Fruit fly (Drosophila melanogaster) whole organism, pupa: ENCODE results near the gene Kap-alpha3.

Experiments
- CG10348 ChIP-seq: fragments of 200-800 bp; sonication (Bioruptor generic); IDR thresholded peaks from 2 replicates; pipeline ENCODE4 v1.3.6; 2022; ENCODE audit warnings: missing biosample characterization, missing genetic modification characterization
- CG12605 ChIP-seq: fragments of 200-800 bp; sonication (Bioruptor generic); IDR thresholded peaks from 2 replicates; pipeline ENCODE4 v1.3.6; 2022; ENCODE audit warnings: missing biosample characterization, missing genetic modification characterization
- CG13204 ChIP-seq: fragments of 200-800 bp; sonication (Bioruptor generic); optimal IDR thresholded peaks from 2 replicates; lab custom pipeline; 2018; ENCODE audit warnings: missing biosample characterization, mild to moderate bottlenecking, missing genetic modification characterization, moderate library complexity
- CG14655 ChIP-seq: fragments of 200-800 bp; sonication (Bioruptor generic); optimal IDR thresholded peaks from 3 replicates; lab custom pipeline; 2017; ENCODE audit warnings: mild to moderate bottlenecking, missing biosample characterization, missing genetic modification reagents, missing genetic modification characterization
- CG15710 ChIP-seq: fragments of 200-800 bp; sonication (Bioruptor generic); optimal IDR thresholded peaks from 2 replicates; lab custom pipeline; 2018; ENCODE audit warnings: missing biosample characterization, mild to moderate bottlenecking, missing genetic modification characterization, moderate library complexity
- CG17806 ChIP-seq: fragments of 200-800 bp; sonication (Bioruptor generic); optimal IDR thresholded peaks from 2 replicates; lab custom pipeline; 2018; ENCODE audit warnings: missing biosample characterization, mild to moderate bottlenecking, missing genetic modification characterization, moderate library complexity
- CG32121 ChIP-seq: fragments of 200-800 bp; sonication (Bioruptor generic); IDR thresholded peaks from 2 replicates; pipeline ENCODE4 v1.3.6; 2022; ENCODE audit warnings: missing biosample characterization, missing genetic modification characterization
- CG34367 ChIP-seq: fragments of 200-800 bp; sonication (Bioruptor generic); optimal IDR thresholded peaks from 2 replicates; lab custom pipeline; 2018; ENCODE audit warnings: missing biosample characterization, mild to moderate bottlenecking, missing genetic modification characterization
- CG4496 ChIP-seq: fragments of 200-800 bp; sonication (Bioruptor generic); IDR thresholded peaks from 3 replicates; pipeline ENCODE4 v1.3.6; 2022; ENCODE audit warnings: missing biosample characterization, missing genetic modification characterization
- CG8159 ChIP-seq: fragments of 200-800 bp; sonication (Bioruptor generic); optimal IDR thresholded peaks from 3 replicates; lab custom pipeline; 2018; ENCODE audit warnings: missing biosample characterization, mild to moderate bottlenecking, missing genetic modification characterization, moderate library complexity
- CG8301 ChIP-seq: fragments of 200-800 bp; sonication (Bioruptor generic); optimal IDR thresholded peaks from 2 replicates; lab custom pipeline; 2018; ENCODE audit warnings: missing biosample characterization, mild to moderate bottlenecking, missing genetic modification characterization
- CG9948 ChIP-seq: fragments of 200-800 bp; sonication (Bioruptor generic); optimal IDR thresholded peaks from 2 replicates; lab custom pipeline; 2018; ENCODE audit warnings: missing biosample characterization, mild to moderate bottlenecking, missing genetic modification characterization, moderate library complexity
- D1 ChIP-seq: fragments of 200-800 bp; sonication (Bioruptor generic); optimal IDR thresholded peaks from 2 replicates; lab custom pipeline; 2018; ENCODE audit warnings: missing biosample characterization, mild to moderate bottlenecking, missing genetic modification characterization, moderate library complexity
- EcR ChIP-seq: fragments of 200-800 bp; sonication (Bioruptor generic); optimal IDR thresholded peaks from 3 replicates; lab custom pipeline; 2019; ENCODE audit warnings: missing biosample characterization, missing genetic modification characterization, mild to moderate bottlenecking, moderate library complexity, missing genetic modification reagents
- Ets98B ChIP-seq: fragments of 200-800 bp; sonication (Bioruptor generic); IDR thresholded peaks from 2 replicates; pipeline ENCODE4 v1.3.6; 2022; ENCODE audit warnings: missing biosample characterization, missing genetic modification characterization
- Pif1A ChIP-seq: fragments of 200-800 bp; sonication (Bioruptor generic); optimal IDR thresholded peaks from 3 replicates; lab custom pipeline; 2016; ENCODE audit warnings: missing biosample characterization, missing genetic modification characterization
- Pif1B ChIP-seq: fragments of 200-800 bp; sonication (Bioruptor generic); optimal IDR thresholded peaks from 3 replicates; lab custom pipeline; 2016; ENCODE audit warnings: missing biosample characterization, missing genetic modification characterization
- Snoo ChIP-seq: fragments of 200-800 bp; sonication (Bioruptor generic); optimal IDR thresholded peaks from 3 replicates; lab custom pipeline; 2017; ENCODE audit warnings: missing biosample characterization, mild to moderate bottlenecking, missing genetic modification characterization, inconsistent platforms
- fd96Ca ChIP-seq: fragments of 200-800 bp; sonication (Bioruptor generic); IDR thresholded peaks from 3 replicates; pipeline ENCODE4 v1.3.6; 2022; ENCODE audit warnings: missing biosample characterization, missing genetic modification characterization
- gl ChIP-seq: fragments of 200-800 bp; sonication (Bioruptor generic); optimal IDR thresholded peaks from 2 replicates; lab custom pipeline; 2018; ENCODE audit warnings: missing biosample characterization, mild to moderate bottlenecking, missing genetic modification characterization
- rn ChIP-seq: fragments of 200-800 bp; sonication (Bioruptor generic); IDR thresholded peaks from 2 replicates; pipeline ENCODE4 v1.3.6; 2022; ENCODE audit warnings: missing biosample characterization, missing genetic modification characterization

Kap-alpha3 gene

DNA sequence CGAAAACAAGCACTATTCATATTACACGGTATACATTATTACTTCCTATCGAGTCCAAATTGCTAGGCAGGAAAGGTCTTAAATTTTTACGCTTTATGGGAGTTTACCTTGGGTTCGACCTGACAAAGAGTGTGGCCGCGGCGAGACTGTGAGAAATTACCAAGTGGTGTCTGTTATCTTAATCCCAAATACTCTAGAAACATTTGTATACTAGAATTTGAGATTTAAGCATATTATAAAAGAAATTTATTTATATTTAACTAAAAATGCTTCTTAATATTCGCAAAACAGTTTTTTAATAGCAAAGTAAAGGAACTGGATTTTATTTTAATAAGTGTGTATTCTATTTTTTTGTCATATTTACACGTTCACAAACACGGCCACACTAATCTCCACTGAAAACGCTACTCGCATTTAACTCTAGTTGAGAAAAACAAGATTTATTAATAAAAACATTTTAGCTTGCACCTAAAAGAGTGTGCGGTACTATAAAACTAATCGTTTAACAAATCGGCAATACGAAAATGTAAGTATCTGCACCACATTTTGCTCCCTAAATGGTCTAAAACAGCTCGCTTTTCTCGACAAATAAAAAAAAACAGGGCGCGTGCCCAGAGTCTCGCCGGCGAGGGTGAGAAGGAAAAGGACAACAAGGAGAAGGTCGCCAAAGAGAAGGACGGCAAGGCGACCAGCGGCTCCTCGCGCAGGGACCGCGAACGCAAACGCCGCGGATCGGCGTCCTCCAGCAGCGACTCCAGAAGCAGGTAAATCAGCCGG is 25.7 kb downstream of the Kap-alpha3 start, which contains the start of the genes mura and RnpS1:
TSS of gene mura (minus strand) at position 148 of the 777 bp plus-strand sequence.
TSS of gene RnpS1 (plus strand) at position 376 of the 777 bp plus-strand sequence.
- TF ChIP-seq Pif1A (GFP tag; lab: Kevin White, UChicago) (no peak), CG9948 (no peak), gl (no peak), fd96Ca (GFP tag; lab: Robert Waterston, UW) (no peak), CG14655 (no peak), CG13204 (GFP tag; lab: Kevin White, UChicago) (no peak), EcR (no peak), CG4496 (GFP tag; lab: Robert Waterston, UW) (no peak), rn (GFP tag; lab: Robert Waterston, UW) (no peak), CG8301 (tag; lab: Kevin White, UChicago) (no peak), CG32121 (no peak), CG34367 (no peak), CG8159 (tag; lab: Kevin White, UChicago) (no peak), CG15710 (tag; lab: Kevin White, UChicago) (no peak), CG10348 (no peak), CG17806 (no peak), D1 (tag; lab: Kevin White, UChicago) (no peak)

DNA sequence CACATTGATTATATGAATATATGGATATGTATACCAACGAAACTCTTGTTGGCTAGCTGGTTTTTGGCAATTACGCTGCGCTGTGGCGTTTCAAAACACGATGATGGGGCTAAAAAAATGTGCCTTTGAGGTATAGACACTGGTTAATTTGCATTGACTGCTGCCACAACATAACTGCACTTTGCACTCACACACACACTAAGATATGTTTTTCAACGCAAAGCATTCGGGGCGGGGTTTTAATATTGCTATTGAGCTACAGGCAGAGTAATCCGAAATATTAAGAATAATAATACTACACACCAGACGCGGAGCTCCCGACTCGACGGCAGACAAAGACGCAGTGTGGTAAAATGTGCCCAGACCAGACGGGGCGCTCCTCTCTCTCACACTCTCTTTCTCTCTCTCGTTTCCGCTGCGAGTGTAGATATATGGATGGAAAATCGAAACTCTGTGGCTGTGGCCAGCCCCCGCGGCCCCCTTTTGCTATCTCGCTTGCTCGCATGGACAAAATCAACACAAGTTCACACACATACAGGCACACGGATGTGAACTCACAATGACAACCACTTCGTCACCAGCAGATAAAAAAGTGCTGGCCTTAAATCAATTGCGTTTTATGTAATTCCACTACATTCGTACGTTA is 26.4 kb downstream of the Kap-alpha3 start:
- peak; percentile 97 for TF ChIP-seq EcR
- TF ChIP-seq CG32121, result no peak
- TF ChIP-seq rn (GFP tag; lab: Robert Waterston, UW), result no peak
- no peak for TF ChIP-seq CG10348
- no peak for TF ChIP-seq CG12605 (GFP tag; lab: Robert Waterston, UW)
- TF ChIP-seq gl, result peak; percentile 23
- TF ChIP-seq D1 (tag; lab: Kevin White, UChicago), result no peak
- TF ChIP-seq Ets98B, result no peak
- no peak for TF ChIP-seq CG4496 (GFP tag; lab: Robert Waterston, UW)
- TF ChIP-seq CG8159 (tag; lab: Kevin White, UChicago), result no peak
- TF ChIP-seq CG17806, result peak; percentile 22
- TF ChIP-seq Pif1B (GFP tag; lab: Kevin White, UChicago), result peak; percentile 18
- TF ChIP-seq CG8301 (tag; lab: Kevin White, UChicago), result peak; percentile 1
- peak; percentile 57 for TF ChIP-seq Snoo (tag; lab: Kevin White, UChicago)

DNA sequence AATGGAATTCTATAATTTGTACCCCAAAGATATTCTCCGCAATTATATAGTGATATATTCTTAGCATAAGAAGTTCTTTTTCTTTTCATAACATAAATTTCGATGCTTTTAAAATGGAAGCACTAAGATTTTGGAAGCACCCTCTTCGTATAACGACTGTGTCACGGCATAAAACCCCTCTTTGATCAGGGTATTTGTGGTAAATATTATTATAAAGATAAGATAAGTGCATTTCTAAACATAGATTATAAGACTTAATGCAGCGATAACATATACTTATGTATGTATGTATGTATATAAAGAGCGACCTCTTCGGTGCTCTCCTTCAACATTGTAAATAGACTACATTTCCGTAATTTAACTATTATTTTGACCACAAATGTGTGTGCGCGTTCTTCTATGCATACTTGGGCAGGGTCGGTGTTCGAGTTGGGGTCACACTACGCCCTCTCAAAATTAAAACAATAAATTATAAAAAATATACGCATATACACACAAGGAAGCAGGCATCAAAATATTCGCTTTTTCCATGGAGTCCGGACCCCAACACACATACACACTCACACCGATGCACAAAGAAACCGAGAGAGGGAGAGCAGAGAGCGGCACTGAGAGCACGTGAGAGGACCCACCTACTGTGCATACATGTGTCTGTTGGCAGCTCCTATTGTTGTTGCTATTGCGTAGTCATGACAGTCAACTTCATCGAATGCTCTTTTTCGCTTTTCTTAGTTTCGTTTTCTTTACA is 27.1 kb downstream of the Kap-alpha3 start:
- TF ChIP-seq gl (peak; percentile 23), CG13204 (GFP tag; lab: Kevin White, UChicago) (peak; percentile 29), Pif1A (GFP tag; lab: Kevin White, UChicago) (peak; percentile 9), Pif1B (GFP tag; lab: Kevin White, UChicago) (peak; percentile 60), EcR (peak; percentile 53), rn (GFP tag; lab: Robert Waterston, UW) (no peak)

DNA sequence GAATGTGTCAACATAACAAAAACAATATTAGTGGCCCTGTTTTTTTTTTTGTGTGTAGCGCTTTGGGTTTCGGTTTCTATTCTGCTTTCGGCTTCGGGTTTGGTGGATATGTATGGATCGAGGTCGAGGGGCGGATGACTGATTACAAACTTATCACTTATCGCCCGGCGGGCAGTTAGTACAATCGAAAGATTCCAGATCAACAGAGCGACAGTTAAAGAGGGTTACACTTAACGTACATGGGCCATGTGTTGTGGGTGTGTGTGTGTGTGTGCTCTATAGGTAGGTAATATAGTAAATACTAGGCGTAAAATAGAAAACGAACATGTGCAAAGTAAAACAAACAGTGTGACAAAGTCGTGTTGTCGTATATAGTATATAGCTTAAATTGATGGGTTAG is 28.8 kb downstream of the Kap-alpha3 start:
- TF ChIP-seq Snoo (tag; lab: Kevin White, UChicago) (no peak), CG9948 (no peak), CG13204 (GFP tag; lab: Kevin White, UChicago) (no peak)

DNA sequence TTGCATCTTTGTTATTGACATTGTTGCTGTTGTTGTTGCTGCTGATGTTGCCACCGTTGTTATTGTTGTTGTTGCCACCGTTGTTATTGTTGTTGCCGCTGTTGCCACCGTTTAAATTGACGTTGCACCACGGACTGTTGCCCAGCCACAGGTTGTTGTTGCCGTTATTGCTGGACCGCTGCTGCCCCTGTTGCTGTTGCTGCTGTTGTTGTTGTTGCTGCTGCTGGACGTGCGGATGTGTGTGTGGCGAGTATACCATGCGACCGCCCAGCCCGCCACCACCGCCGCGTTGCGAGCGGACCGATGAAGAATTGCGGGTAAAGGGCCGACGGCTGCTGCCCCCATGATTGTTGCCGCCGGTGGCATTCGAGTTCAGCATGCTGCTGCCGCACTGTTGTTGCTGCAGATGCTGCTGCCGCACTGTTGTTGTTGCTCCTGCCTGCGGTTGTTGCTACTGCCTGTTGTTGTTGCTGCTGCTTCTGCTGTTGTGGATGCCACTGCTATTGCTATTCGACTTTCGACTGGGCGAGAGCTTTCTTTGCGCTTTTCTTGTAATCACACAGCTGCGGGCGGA is 30.6 kb downstream of the Kap-alpha3 start:
- TF ChIP-seq CG4496 (GFP tag; lab: Robert Waterston, UW), result no peak
- TF ChIP-seq CG9948, result no peak
- TF ChIP-seq CG12605 (GFP tag; lab: Robert Waterston, UW), result no peak
- no peak for TF ChIP-seq CG13204 (GFP tag; lab: Kevin White, UChicago)
- TF ChIP-seq CG32121, result no peak
- TF ChIP-seq, all 21 proteins: peak for 0

DNA sequence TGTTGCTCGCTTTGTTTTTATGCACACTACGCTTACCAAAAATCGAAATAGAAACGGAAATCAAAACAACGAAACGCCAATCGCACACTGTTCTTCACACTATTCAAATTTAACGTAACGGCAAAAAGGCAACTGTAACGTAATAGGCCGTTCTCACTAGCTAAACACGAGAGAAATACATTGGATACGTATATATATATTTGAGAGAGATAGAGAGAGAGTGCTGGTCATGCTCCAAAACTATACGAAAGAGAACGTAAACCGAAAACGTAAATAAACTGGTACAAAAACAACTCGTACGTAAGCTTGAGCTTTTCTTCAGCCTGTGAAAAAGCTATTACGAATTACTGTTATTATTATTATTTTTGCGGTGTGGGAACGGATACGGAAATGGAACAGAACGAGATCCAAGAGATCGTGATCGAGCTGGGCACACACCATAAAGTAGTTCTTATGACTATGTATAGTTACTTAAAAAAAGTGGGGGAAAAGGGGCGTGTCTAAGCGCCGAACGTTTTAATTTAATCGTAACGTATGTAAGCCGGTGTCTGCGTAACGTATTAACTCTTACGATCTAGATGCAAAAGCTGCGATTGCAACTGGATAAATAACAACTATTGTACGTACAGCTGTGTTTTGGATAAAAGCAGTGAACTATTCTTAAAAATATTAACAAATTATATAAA is 33.9 kb downstream of the Kap-alpha3 start:
- no peak for TF ChIP-seq Pif1B (GFP tag; lab: Kevin White, UChicago)
- TF ChIP-seq CG8159 (tag; lab: Kevin White, UChicago), result no peak
- TF ChIP-seq rn (GFP tag; lab: Robert Waterston, UW), result no peak
- TF ChIP-seq EcR, result no peak
- TF ChIP-seq CG13204 (GFP tag; lab: Kevin White, UChicago), result no peak
- no peak for TF ChIP-seq CG34367
- TF ChIP-seq Snoo (tag; lab: Kevin White, UChicago), result no peak
- TF ChIP-seq CG12605 (GFP tag; lab: Robert Waterston, UW), result no peak
- TF ChIP-seq CG8301 (tag; lab: Kevin White, UChicago), result no peak
- no peak for TF ChIP-seq CG14655
- no peak for TF ChIP-seq Ets98B
